Fruit fly (Drosophila melanogaster) S2 (cell line): ENCODE data around the gene CG8289.

Source experiments
- CG8478 ChIP-seq: fragments of >200 bp; optimal IDR thresholded peaks from 2 replicates; lab custom pipeline; 2018
- CTCF ChIP-seq, 2 experiments: fragments of >200 bp; optimal IDR thresholded peaks; 2 replicates each; lab custom pipeline; 2018

- TF ChIP-seq CTCF (optimal IDR thresholded peaks at IDR 0.05; lab: Kevin White, UChicago) = no peak
- no peak for TF ChIP-seq CG8478 (lab: Kevin White, UChicago)
Measured at dm6 chrX:17682745-17683505, 47.1 kb upstream of the CG8289 start.
